Worm (Caenorhabditis elegans) whole organism, early embryonic: ENCODE measurements around the gene stip-1.

Experiments
- B0310.2 ChIP-seq: sonication (generic microtip); optimal IDR thresholded peaks from 2 replicates; lab custom pipeline; 2016; ENCODE audit warnings: mild to moderate bottlenecking, missing genetic modification characterization, missing compliant biosample characterization
- F13C5.2 ChIP-seq: sonication (generic microtip); optimal IDR thresholded peaks from 2 replicates; lab custom pipeline; 2017; ENCODE audit warnings: mild to moderate bottlenecking, missing genetic modification characterization, inconsistent platforms, missing compliant biosample characterization
- aly-1 ChIP-seq: sonication (generic microtip); optimal IDR thresholded peaks from 2 replicates; lab custom pipeline; 2016; ENCODE audit warnings: missing genetic modification characterization, missing compliant biosample characterization
- ama-1 ChIP-seq: fragments of 150-350 bp; optimal IDR thresholded peaks from 2 replicates; lab custom pipeline; 2014
- ceh-13 ChIP-seq: fragments of 200-800 bp; sonication (Bioruptor generic); optimal IDR thresholded peaks from 2 replicates; lab custom pipeline; 2018; ENCODE audit warnings: mild to moderate bottlenecking, missing genetic modification characterization, missing compliant biosample characterization
- ceh-36 ChIP-seq: sonication (generic microtip); optimal IDR thresholded peaks from 2 replicates; lab custom pipeline; 2016; ENCODE audit warnings: missing genetic modification characterization, inconsistent platforms, missing compliant biosample characterization
- ets-7 ChIP-seq: sonication (generic microtip); optimal IDR thresholded peaks from 2 replicates; lab custom pipeline; 2016; ENCODE audit warnings: missing genotype, missing genetic modification characterization, missing compliant biosample characterization
- flt-1 ChIP-seq: fragments of 200-800 bp; sonication (Bioruptor generic); IDR thresholded peaks from 2 replicates; pipeline ENCODE4 v1.3.6; 2022; ENCODE audit warnings: missing genetic modification characterization, missing compliant biosample characterization
- hmbx-1 ChIP-seq: sonication (generic microtip); optimal IDR thresholded peaks from 2 replicates; lab custom pipeline; 2016; ENCODE audit warnings: mild to moderate bottlenecking, missing genetic modification characterization, missing compliant biosample characterization
- hmg-4 ChIP-seq: fragments of 200-800 bp; sonication (Bioruptor generic); optimal IDR thresholded peaks from 2 replicates; lab custom pipeline; 2018; ENCODE audit warnings: mild to moderate bottlenecking, missing genetic modification characterization, missing compliant biosample characterization
- hnd-1 ChIP-seq: sonication (generic microtip); optimal IDR thresholded peaks from 2 replicates; lab custom pipeline; 2016; ENCODE audit warnings: missing genetic modification characterization, missing compliant biosample characterization
- pes-1 ChIP-seq: fragments of 200-800 bp; sonication (Bioruptor generic); IDR thresholded peaks from 2 replicates; pipeline ENCODE4 v1.3.6; 2022; ENCODE audit warnings: missing genetic modification reagents, missing genetic modification characterization, missing compliant biosample characterization
- scrt-1 ChIP-seq: fragments of 200-800 bp; sonication (Bioruptor generic); IDR thresholded peaks from 2 replicates; pipeline ENCODE4 v1.3.6; 2022; ENCODE audit warnings: missing genetic modification characterization, missing compliant biosample characterization
- sea-1 ChIP-seq: fragments of 200-800 bp; sonication (Bioruptor generic); conservative IDR thresholded peaks from 2 replicates; pipeline ENCODE4 v1.3.6; 2022; ENCODE audit warnings: missing genetic modification characterization, missing compliant biosample characterization
- tbx-11 ChIP-seq: fragments of 200-800 bp; sonication (Bioruptor generic); IDR thresholded peaks from 2 replicates; pipeline ENCODE4 v1.3.6; 2022; ENCODE audit warnings: missing genetic modification characterization, missing compliant biosample characterization
- tbx-37 ChIP-seq: fragments of 200-800 bp; sonication (Bioruptor generic); conservative IDR thresholded peaks from 2 replicates; pipeline ENCODE4 v1.3.6; 2022; ENCODE audit warnings: missing genetic modification reagents, missing genetic modification characterization, missing compliant biosample characterization
- tra-4 ChIP-seq: sonication (generic microtip); optimal IDR thresholded peaks from 2 replicates; lab custom pipeline; 2017; ENCODE audit warnings: missing genetic modification characterization, missing compliant biosample characterization

The stip-1 gene

DNA sequence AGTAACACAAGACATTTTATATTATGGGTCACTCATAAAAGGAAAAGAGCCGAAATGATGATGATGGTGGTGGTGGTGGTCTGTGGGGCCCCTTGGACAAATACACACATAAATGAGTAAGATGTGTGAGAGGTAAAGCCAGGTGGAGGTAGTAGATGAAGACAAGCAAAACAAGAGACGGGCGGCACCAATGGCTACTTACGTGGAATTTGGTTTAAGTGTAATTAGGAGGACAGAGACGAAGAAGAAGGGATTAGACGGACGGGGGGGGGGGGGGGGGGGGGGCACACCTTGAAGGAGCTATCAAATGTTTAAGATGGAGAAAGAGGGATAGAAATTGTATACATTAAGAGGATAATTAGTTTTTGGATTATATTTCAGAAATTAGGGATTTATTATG, 25.0 kb upstream of the stip-1 start:
- TF ChIP-seq hmg-4 (GFP tag; lab: Kevin White, UChicago) (peak; percentile 7), ceh-36 (peak; percentile 50), sea-1 (GFP tag; lab: Robert Waterston, UW) (no peak)

DNA sequence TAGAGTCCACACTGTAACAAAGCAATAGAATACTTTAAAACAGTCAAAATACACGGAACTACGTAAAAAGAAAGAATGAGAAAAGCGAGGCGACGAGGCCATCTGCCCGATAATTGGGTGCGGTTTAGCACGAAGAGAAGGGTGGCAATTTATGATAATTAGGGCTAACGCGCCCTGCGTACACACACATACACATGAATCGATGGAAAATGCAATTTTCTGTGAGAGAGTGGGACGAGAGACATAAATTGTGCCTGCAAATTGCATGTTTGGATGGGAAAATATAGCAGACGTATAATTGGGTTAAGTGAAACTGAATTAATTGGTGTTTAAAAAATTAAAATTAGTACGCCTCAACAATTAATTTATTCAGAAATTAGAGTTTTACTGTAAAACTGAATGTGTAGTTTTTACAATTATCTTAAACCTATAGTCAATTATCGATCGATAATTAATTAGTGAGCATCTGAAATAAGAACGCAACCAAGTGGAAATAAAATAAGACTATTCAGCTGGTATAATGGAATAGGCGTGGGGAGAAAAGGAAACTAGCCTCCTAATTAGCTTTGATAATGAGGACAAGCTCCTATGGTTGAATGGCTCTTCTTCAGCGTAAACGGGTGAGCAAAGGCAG, 23.8 kb upstream of the stip-1 start:
- TF ChIP-seq hmg-4 (GFP tag; lab: Kevin White, UChicago): no peak
- no peak for TF ChIP-seq ets-7
- no peak for TF ChIP-seq tbx-37
- no peak for TF ChIP-seq ceh-13 (GFP tag; lab: Kevin White, UChicago)
- TF ChIP-seq ceh-36: no peak
- no peak for TF ChIP-seq aly-1
- no peak for TF ChIP-seq pes-1 (GFP tag; lab: Robert Waterston, UW)

DNA sequence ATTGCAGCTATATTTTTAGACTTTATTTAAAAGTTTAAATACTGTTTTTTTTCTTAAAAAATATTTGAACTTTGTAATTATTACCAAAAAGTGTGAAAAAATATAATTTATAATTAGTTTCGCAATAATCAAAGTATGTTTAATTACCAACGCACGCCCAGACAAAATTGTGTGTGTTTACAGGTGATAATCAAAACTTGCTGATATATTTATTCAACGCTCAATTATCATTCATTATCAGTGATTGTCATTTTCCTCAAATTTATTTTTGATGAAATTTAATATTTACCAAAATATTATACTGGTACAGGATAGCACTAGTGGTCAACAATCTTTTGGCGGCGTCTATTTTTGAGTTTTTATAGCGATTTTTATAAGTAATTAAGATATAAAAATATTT, 23.2 kb upstream of the stip-1 start:
- TF ChIP-seq B0310.2 (tag; lab: Kevin White, UChicago) (no peak), F13C5.2 (tag; lab: Kevin White, UChicago) (no peak), hnd-1 (tag; lab: Kevin White, UChicago) (no peak), hmg-4 (GFP tag; lab: Kevin White, UChicago) (no peak), tbx-37 (no peak), flt-1 (GFP tag; lab: Robert Waterston, UW) (no peak), ceh-13 (GFP tag; lab: Kevin White, UChicago) (no peak), ets-7 (no peak), tbx-11 (no peak)

DNA sequence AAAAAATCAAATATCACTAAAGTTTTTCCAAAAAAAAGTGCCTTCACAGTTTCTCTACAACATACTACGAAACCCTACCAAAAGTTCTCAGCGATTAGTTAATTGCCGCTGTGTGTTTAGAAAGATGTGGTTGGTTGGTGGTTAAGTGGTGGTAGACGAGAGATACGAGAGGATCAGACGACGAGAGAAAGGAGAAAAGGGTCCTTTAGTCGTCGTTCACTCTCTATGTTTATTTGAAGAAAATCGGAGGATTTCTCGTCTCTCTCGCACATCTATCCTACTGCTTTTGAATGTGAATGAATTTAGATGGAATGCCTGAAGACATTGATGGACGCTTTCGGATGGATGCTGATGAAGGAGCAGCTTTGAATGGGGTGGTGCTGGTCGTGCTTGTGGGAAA, 21.0 kb upstream of the stip-1 start:
- TF ChIP-seq ceh-36: no peak
- TF ChIP-seq F13C5.2 (tag; lab: Kevin White, UChicago): peak; percentile 33
- no peak for TF ChIP-seq sea-1 (GFP tag; lab: Robert Waterston, UW)
- no peak for TF ChIP-seq scrt-1 (GFP tag; lab: Robert Waterston, UW)
- peak; percentile 72 for TF ChIP-seq hmg-4 (GFP tag; lab: Kevin White, UChicago)
- no peak for TF ChIP-seq ets-7
- TF ChIP-seq tra-4 (tag; lab: Kevin White, UChicago): no peak

DNA sequence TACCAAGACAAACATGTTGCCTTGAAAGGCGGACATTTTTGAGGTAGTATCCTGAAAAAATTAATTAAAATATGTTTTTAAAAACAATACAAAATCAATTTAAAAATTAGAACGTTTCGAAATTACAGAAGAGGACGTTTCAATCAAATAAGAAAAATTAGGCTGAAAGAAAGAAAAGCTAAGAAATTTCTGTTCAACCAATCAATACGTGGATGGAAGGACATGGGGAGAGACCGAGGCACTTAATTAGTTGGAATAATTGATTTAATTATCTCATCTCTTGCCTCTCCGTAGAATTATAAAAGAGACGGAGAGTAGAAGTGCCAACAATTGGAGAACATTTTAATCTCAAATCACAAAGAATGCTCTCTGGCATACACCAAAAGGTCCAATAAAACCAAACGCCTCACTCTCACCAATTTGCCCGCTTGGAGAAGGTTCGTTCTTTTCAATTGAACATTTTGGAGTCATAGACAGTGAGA, 19.8 kb upstream of the stip-1 start, which contains the start of gene ceh-58:
TSS of gene ceh-58 (minus strand) at position 51 of the 482 bp plus-strand sequence.
- TF ChIP-seq F13C5.2 (tag; lab: Kevin White, UChicago) (no peak), hmbx-1 (tag; lab: Kevin White, UChicago) (no peak), hnd-1 (tag; lab: Kevin White, UChicago) (no peak), ets-7 (no peak), scrt-1 (GFP tag; lab: Robert Waterston, UW) (no peak), flt-1 (GFP tag; lab: Robert Waterston, UW) (no peak), sea-1 (GFP tag; lab: Robert Waterston, UW) (no peak), pes-1 (GFP tag; lab: Robert Waterston, UW) (no peak), ceh-36 (no peak), tbx-11 (no peak), ama-1 (lab: Kevin White, UChicago) (no peak), ceh-13 (GFP tag; lab: Kevin White, UChicago) (no peak)

DNA sequence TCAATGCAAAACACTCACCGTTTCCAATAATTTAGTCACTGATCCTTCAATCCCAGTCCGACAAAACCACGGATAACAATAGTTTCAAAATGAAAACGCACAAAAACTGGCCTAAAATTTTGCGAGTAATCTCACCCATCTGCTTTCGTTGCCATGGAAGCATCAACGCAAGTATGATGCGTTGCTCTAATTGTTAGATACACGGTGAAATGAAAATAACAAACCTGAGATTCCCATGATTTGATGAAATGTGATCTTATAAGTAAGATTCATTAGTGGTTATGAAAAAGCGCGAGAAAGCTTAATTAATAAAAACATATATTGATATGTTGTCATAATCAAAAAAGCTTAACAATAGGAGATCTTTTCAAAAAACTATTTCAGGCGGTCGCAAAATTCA, 17.4 kb upstream of the stip-1 start, which contains the start of gene ceh-57:
TSS of gene ceh-57 (minus strand) at position 95 of the 400 bp plus-strand sequence.
- peak; percentile 65 for TF ChIP-seq ama-1 (lab: Kevin White, UChicago)
- no peak for TF ChIP-seq flt-1 (GFP tag; lab: Robert Waterston, UW)

DNA sequence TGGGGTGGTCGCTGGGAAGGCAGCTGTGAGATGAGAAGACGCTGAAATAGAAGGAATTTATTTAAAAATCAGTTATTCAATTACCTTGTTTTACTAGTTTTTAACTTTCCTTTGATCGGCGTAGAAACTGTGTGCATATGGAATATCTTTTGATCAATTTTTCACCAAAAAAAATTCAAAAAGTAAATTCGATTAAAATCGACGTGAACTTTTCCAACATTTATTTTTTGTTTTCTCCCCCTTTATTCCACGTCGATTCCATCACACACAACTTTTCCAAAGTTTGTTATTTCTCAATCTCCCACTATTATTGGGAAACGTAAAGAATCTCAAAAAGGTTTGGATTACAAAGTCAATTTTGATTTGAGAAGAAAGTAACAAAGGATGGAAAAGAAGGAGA, 10.7 kb upstream of the stip-1 start, which contains the start of gene C07E3.4:
TSS of gene C07E3.4 (plus strand) at position 301 of the 400 bp plus-strand sequence.
- no peak for TF ChIP-seq hmbx-1 (tag; lab: Kevin White, UChicago)
- no peak for TF ChIP-seq B0310.2 (tag; lab: Kevin White, UChicago)
- no peak for TF ChIP-seq ceh-36
- TF ChIP-seq hmg-4 (GFP tag; lab: Kevin White, UChicago): no peak
- no peak for TF ChIP-seq ceh-13 (GFP tag; lab: Kevin White, UChicago)
- TF ChIP-seq ets-7: no peak
- no peak for TF ChIP-seq sea-1 (GFP tag; lab: Robert Waterston, UW)
- no peak for TF ChIP-seq ama-1 (lab: Kevin White, UChicago)
- no peak for TF ChIP-seq flt-1 (GFP tag; lab: Robert Waterston, UW)
- TF ChIP-seq hnd-1 (tag; lab: Kevin White, UChicago): no peak
- no peak for TF ChIP-seq aly-1
- no peak for TF ChIP-seq F13C5.2 (tag; lab: Kevin White, UChicago)
- no peak for TF ChIP-seq pes-1 (GFP tag; lab: Robert Waterston, UW)
- no peak for TF ChIP-seq tbx-11
- TF ChIP-seq scrt-1 (GFP tag; lab: Robert Waterston, UW): no peak
- TF ChIP-seq tra-4 (tag; lab: Kevin White, UChicago): no peak
- TF ChIP-seq tbx-37: no peak

DNA sequence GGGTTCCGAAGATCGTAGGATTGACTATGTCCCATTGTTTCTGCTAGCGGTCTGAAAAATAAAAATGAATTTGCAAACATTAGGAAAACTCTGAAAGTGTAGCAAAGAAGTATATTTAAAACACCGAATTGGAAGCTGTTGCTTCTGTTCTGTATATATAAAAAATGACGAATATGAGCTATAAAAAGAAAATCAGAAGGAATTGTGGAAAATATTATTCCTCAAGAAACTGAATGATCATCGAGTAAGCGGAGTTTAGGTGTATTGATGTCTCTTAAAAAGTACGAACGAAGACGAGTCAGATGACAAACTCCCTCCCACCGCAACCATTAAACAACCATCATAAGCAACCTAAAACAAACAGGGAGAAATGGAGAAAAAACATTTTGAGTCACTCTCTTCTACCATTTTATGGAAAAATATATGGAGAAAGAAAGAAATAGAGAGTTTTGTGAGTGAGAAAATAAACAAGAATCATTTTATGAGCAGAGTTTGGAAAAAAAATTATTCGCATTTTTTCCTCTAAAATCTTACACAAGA, 7.7 kb upstream of the stip-1 start, which contains the start of gene C07E3.3:
TSS of gene C07E3.3 (minus strand) at position 51 of the 540 bp plus-strand sequence.
- TF ChIP-seq ceh-36 (no peak), flt-1 (GFP tag; lab: Robert Waterston, UW) (no peak), scrt-1 (GFP tag; lab: Robert Waterston, UW) (no peak), ama-1 (lab: Kevin White, UChicago) (no peak), hnd-1 (tag; lab: Kevin White, UChicago) (no peak), tbx-37 (no peak), B0310.2 (tag; lab: Kevin White, UChicago) (no peak), ets-7 (no peak), tbx-11 (no peak), ceh-13 (GFP tag; lab: Kevin White, UChicago) (no peak), F13C5.2 (tag; lab: Kevin White, UChicago) (no peak), aly-1 (no peak), hmbx-1 (tag; lab: Kevin White, UChicago) (no peak), pes-1 (GFP tag; lab: Robert Waterston, UW) (no peak), sea-1 (GFP tag; lab: Robert Waterston, UW) (no peak)
